Worm (Caenorhabditis elegans): ENCODE measurements around the gene dpy-27.

DNA sequence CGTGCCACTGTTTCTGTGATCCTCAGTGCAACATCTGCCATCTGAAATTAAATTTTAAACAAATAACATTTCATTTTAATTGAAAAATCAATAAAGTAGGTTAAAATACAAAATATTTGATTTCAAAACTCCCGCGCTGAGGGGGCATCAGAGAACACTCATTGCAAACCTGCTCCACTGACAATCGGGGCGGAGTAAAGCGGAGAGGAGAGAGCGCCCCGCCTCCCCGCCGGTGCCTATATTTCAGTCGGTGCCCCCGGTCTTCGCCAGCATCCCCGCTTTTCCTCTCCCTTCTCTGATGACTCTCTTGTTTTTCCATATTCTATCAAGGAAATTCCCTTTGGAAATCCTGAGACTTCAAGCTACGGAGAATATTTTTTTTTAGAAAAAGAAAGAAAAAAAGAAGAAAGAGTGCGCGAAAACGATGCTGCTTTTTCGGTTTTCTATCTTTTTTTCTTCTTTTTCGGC, 43.5 kb upstream of the dpy-27 start, which contains the start of gene brc-1:
- TF ChIP-seq unc-62 (GFP tag; optimal IDR thresholded peaks at IDR 0.05): no peak
- peak; percentile 37 to 62 for TF ChIP-seq mdl-1 (tag; optimal IDR thresholded peaks at IDR 0.05)
- peak; percentile 93 for TF ChIP-seq ama-1 (optimal IDR thresholded peaks at IDR 0.05)
- TF ChIP-seq unc-55 (GFP tag; optimal IDR thresholded peaks at IDR 0.05): peak; percentile 98
- peak; percentile 40 for TF ChIP-seq unc-39 (tag; optimal IDR thresholded peaks at IDR 0.05)
